Fruit fly (Drosophila melanogaster) S2 (cell line): Measurements from ENCODE around the gene CG43249.

Experiments
- CG8478 ChIP-seq: fragments of >200 bp; optimal IDR thresholded peaks from 2 replicates; lab custom pipeline; 2018
- CTCF ChIP-seq, 2 experiments: fragments of >200 bp; optimal IDR thresholded peaks; 2 replicates each; lab custom pipeline; 2018

- TF ChIP-seq CG8478, result no peak
- TF ChIP-seq CTCF (optimal IDR thresholded peaks at IDR 0.05; lab: Kevin White, UChicago), result no peak
Measured at dm6 chr3L:16286258-16286657, 17.8 kb upstream of the CG43249 start.
